Fruit fly (Drosophila melanogaster): Measurements from ENCODE around the gene Ddr.
A peak's percentile ranks its signal among the peaks of the same experiment; 100 is the strongest.

Ddr gene

dm6 chr2L:6340222-6340725, 87.4 kb downstream of the Ddr start:
- peak; percentile 24 for TF ChIP-seq CG10274 (GFP tag; optimal IDR thresholded peaks at IDR 0.05)
- no peak for TF ChIP-seq Scr (GFP tag; IDR thresholded peaks at IDR 0.05; ENCODE audit: partially characterized antibody)

dm6 chr2L:6341246-6341645, 88.3 kb downstream of the Ddr start:
- TF ChIP-seq lbe (GFP tag; optimal IDR thresholded peaks at IDR 0.05): no peak
- no peak for TF ChIP-seq CG4707 (GFP tag; optimal IDR thresholded peaks at IDR 0.05)
- TF ChIP-seq abd-A (tag; optimal IDR thresholded peaks at IDR 0.05): no peak
- TF ChIP-seq tx (GFP tag; optimal IDR thresholded peaks at IDR 0.05): no peak
- no peak for TF ChIP-seq HLH54F (GFP tag; optimal IDR thresholded peaks at IDR 0.05)
- no peak for TF ChIP-seq twi (tag; optimal IDR thresholded peaks at IDR 0.05)
- TF ChIP-seq grn (GFP tag; optimal IDR thresholded peaks at IDR 0.05): no peak
- TF ChIP-seq Myb (GFP tag; optimal IDR thresholded peaks at IDR 0.05): no peak
- TF ChIP-seq kay (GFP tag; optimal IDR thresholded peaks at IDR 0.05): no peak
- no peak for TF ChIP-seq lola (GFP tag; optimal IDR thresholded peaks at IDR 0.05)
- TF ChIP-seq gcm2 (GFP tag; optimal IDR thresholded peaks at IDR 0.05): no peak
- no peak for TF ChIP-seq NK7.1 (GFP tag; optimal IDR thresholded peaks at IDR 0.05)
- no peak for TF ChIP-seq CG6175 (GFP tag; IDR thresholded peaks at IDR 0.05)
- TF ChIP-seq pho (GFP tag; optimal IDR thresholded peaks at IDR 0.05): no peak
- TF ChIP-seq CG3995 (GFP tag; optimal IDR thresholded peaks at IDR 0.05): no peak
- TF ChIP-seq Eip74EF (GFP tag; optimal IDR thresholded peaks at IDR 0.05): no peak
- TF ChIP-seq chn (GFP tag; optimal IDR thresholded peaks at IDR 0.05): no peak
- TF ChIP-seq CG30403 (GFP tag; optimal IDR thresholded peaks at IDR 0.05): no peak

- TF ChIP-seq Sry-β (GFP tag; optimal IDR thresholded peaks at IDR 0.05) (no peak), ash1 (GFP tag; optimal IDR thresholded peaks at IDR 0.05) (no peak), CG12155 (GFP tag; optimal IDR thresholded peaks at IDR 0.05) (no peak), Deaf1 (tag; optimal IDR thresholded peaks at IDR 0.05) (no peak), zen2 (GFP tag; IDR thresholded peaks at IDR 0.05; ENCODE audit: partially characterized antibody) (no peak), CG10431 (GFP tag; optimal IDR thresholded peaks at IDR 0.05) (no peak), al (GFP tag; IDR thresholded peaks at IDR 0.05) (no peak), sd (tag; optimal IDR thresholded peaks at IDR 0.05) (peak; percentile 98), CG6765 (GFP tag; optimal IDR thresholded peaks at IDR 0.05) (no peak), CG11247 (GFP tag; IDR thresholded peaks at IDR 0.05) (no peak), Ada2b (GFP tag; IDR thresholded peaks at IDR 0.05) (no peak), Lim3 (GFP tag; IDR thresholded peaks at IDR 0.05) (no peak), sob (GFP tag; IDR thresholded peaks at IDR 0.05) (peak; percentile 56; the same call in 1 of the 2 replicates), Dref (GFP tag; IDR thresholded peaks at IDR 0.05) (peak; percentile 44), CG2889 (GFP tag; IDR thresholded peaks at IDR 0.05) (no peak), Oli (tag; optimal IDR thresholded peaks at IDR 0.05) (no peak), CG12659 (GFP tag; optimal IDR thresholded peaks at IDR 0.05) (peak; percentile 2), tio (GFP tag; optimal IDR thresholded peaks at IDR 0.05) (no peak), fd3F (GFP tag; optimal IDR thresholded peaks at IDR 0.05) (no peak), dmrt11E (tag; optimal IDR thresholded peaks at IDR 0.05) (no peak), CG12219 (GFP tag; optimal IDR thresholded peaks at IDR 0.05) (no peak), dan (GFP tag; IDR thresholded peaks at IDR 0.05) (no peak), Blimp-1 (GFP tag; optimal IDR thresholded peaks at IDR 0.05) (no peak), CG17612 (GFP tag; IDR thresholded peaks at IDR 0.05) (no peak), Dip3 (GFP tag; optimal IDR thresholded peaks at IDR 0.05) (no peak), Hmx (GFP tag; optimal IDR thresholded peaks at IDR 0.05) (no peak), CG8924 (tag; optimal IDR thresholded peaks at IDR 0.05) (no peak), klu (GFP tag; IDR thresholded peaks at IDR 0.05) (no peak)
Measured at dm6 chr2L:6343084-6343873, 90.4 kb downstream of the Ddr start.

All from whole organism, embryonic.